Worm (Caenorhabditis elegans) whole organism, L3 larva: ENCODE data around the gene nlp-55.

Source experiments
- R02D3.7 ChIP-seq: fragments of 150-350 bp; optimal IDR thresholded peaks from 2 replicates; lab custom pipeline; 2014; ENCODE audit warnings: missing biosample characterization, missing genetic modification characterization
- ZK546.5 ChIP-seq: sonication (generic microtip); optimal IDR thresholded peaks from 2 replicates; lab custom pipeline; 2017; ENCODE audit warnings: missing biosample characterization, missing genetic modification characterization
- aly-2 ChIP-seq: fragments of 150-350 bp; optimal IDR thresholded peaks from 2 replicates; lab custom pipeline; 2014; ENCODE audit warnings: missing biosample characterization, missing genetic modification characterization
- ama-1 ChIP-seq: fragments of 150-350 bp; optimal IDR thresholded peaks from 2 replicates; lab custom pipeline; 2018
- ceh-16 ChIP-seq: sonication (generic microtip); optimal IDR thresholded peaks from 2 replicates; lab custom pipeline; 2017; ENCODE audit warnings: missing biosample characterization, missing genetic modification characterization
- ceh-28 ChIP-seq: fragments of 150-350 bp; optimal IDR thresholded peaks from 2 replicates; lab custom pipeline; 2014; ENCODE audit warnings: missing biosample characterization, missing genetic modification reagents, missing genetic modification characterization
- ceh-9 ChIP-seq: sonication (generic microtip); optimal IDR thresholded peaks from 2 replicates; lab custom pipeline; 2018; ENCODE audit warnings: missing biosample characterization, missing genetic modification characterization
- daf-12 ChIP-seq: fragments of 150-350 bp; optimal IDR thresholded peaks from 2 replicates; lab custom pipeline; 2014; ENCODE audit warnings: missing biosample characterization, missing genetic modification reagents, missing genetic modification characterization
- egl-27 ChIP-seq: sonication (generic microtip); optimal IDR thresholded peaks from 4 replicates; lab custom pipeline; 2017; ENCODE audit warnings: missing biosample characterization, missing genetic modification reagents, missing genetic modification characterization
- elt-1 ChIP-seq: fragments of 150-350 bp; optimal IDR thresholded peaks from 2 replicates; lab custom pipeline; 2014; ENCODE audit warnings: missing biosample characterization, missing genetic modification characterization
- elt-2 ChIP-seq: sonication (generic microtip); optimal IDR thresholded peaks from 2 replicates; lab custom pipeline; 2016; ENCODE audit warnings: missing genetic modification reagents, mild to moderate bottlenecking, missing genetic modification characterization, missing compliant biosample characterization
- elt-3 ChIP-seq, 3 experiments: fragments of 150-350 bp in 1 of 3; sonication (generic microtip) in 2 of 3; optimal IDR thresholded peaks; 2 replicates in 2 of 3; 4 replicates in 1 of 3; lab custom pipeline; 2014 to 2017; ENCODE audit warnings: missing biosample characterization in 3 of 3, missing genetic modification characterization in 3 of 3
- fkh-2 ChIP-seq: fragments of 150-350 bp; optimal IDR thresholded peaks from 2 replicates; lab custom pipeline; 2014; ENCODE audit warnings: missing biosample characterization, missing genetic modification reagents, missing genetic modification characterization
- hmg-11 ChIP-seq: sonication (generic microtip); optimal IDR thresholded peaks from 2 replicates; lab custom pipeline; 2016; ENCODE audit warnings: missing genetic modification characterization, missing compliant biosample characterization
- jun-1 ChIP-seq: fragments of 150-350 bp; optimal IDR thresholded peaks from 2 replicates; lab custom pipeline; 2014; ENCODE audit warnings: missing biosample characterization, missing genetic modification reagents, missing genetic modification characterization
- lin-15B ChIP-seq: fragments of 150-350 bp; optimal IDR thresholded peaks from 2 replicates; lab custom pipeline; 2014; ENCODE audit warnings: missing biosample characterization, missing genetic modification characterization
- lin-39 ChIP-seq: fragments of 150-350 bp; optimal IDR thresholded peaks from 2 replicates; lab custom pipeline; 2018; ENCODE audit warnings: missing biosample characterization, missing genetic modification reagents, missing genetic modification characterization
- mml-1 ChIP-seq: fragments of 150-350 bp; sonication (generic microtip); optimal IDR thresholded peaks from 3 replicates; lab custom pipeline; 2014; ENCODE audit warnings: missing biosample characterization, missing genetic modification characterization
- nfya-1 ChIP-seq: sonication (generic microtip); optimal IDR thresholded peaks from 2 replicates; lab custom pipeline; 2017; ENCODE audit warnings: missing genetic modification characterization, mild to moderate bottlenecking, missing compliant biosample characterization, antibody characterized with exemption, moderate library complexity; ENCODE audit not compliant: insufficient read depth
- nhr-11 ChIP-seq: fragments of 150-350 bp; optimal IDR thresholded peaks from 2 replicates; lab custom pipeline; 2014; ENCODE audit warnings: missing biosample characterization, missing genetic modification characterization
- nhr-12 ChIP-seq: fragments of 150-350 bp; optimal IDR thresholded peaks from 2 replicates; lab custom pipeline; 2014; ENCODE audit warnings: missing biosample characterization, missing genetic modification characterization
- nhr-23 ChIP-seq: fragments of 150-350 bp; optimal IDR thresholded peaks from 2 replicates; lab custom pipeline; 2014; ENCODE audit warnings: missing biosample characterization, missing genetic modification reagents, missing genetic modification characterization
- nhr-237 ChIP-seq: fragments of 150-350 bp; optimal IDR thresholded peaks from 2 replicates; lab custom pipeline; 2014; ENCODE audit warnings: missing biosample characterization, missing genetic modification characterization
- nhr-25 ChIP-seq: sonication (generic microtip); optimal IDR thresholded peaks from 2 replicates; lab custom pipeline; 2017; ENCODE audit warnings: missing biosample characterization, missing genetic modification characterization
- nhr-43 ChIP-seq: sonication (generic microtip); optimal IDR thresholded peaks from 2 replicates; lab custom pipeline; 2016; ENCODE audit warnings: mild to moderate bottlenecking, missing genetic modification characterization, missing compliant biosample characterization; ENCODE audit not compliant: poor library complexity, severe bottlenecking
- nhr-67 ChIP-seq: fragments of 150-350 bp; optimal IDR thresholded peaks from 2 replicates; lab custom pipeline; 2014; ENCODE audit warnings: missing biosample characterization, missing genetic modification characterization
- nhr-76 ChIP-seq: fragments of 150-350 bp; sonication (generic microtip); optimal IDR thresholded peaks from 5 replicates; lab custom pipeline; 2014; ENCODE audit warnings: missing biosample characterization, missing genetic modification characterization
- nhr-77 ChIP-seq: fragments of 150-350 bp; optimal IDR thresholded peaks from 2 replicates; lab custom pipeline; 2014; ENCODE audit warnings: missing biosample characterization, missing genetic modification characterization
- pha-4 ChIP-seq: fragments of 150-350 bp; optimal IDR thresholded peaks from 2 replicates; lab custom pipeline; 2014; ENCODE audit warnings: missing biosample characterization, missing genetic modification reagents, missing genetic modification characterization
- pqm-1 ChIP-seq: fragments of 150-350 bp; optimal IDR thresholded peaks from 2 replicates; lab custom pipeline; 2017; ENCODE audit warnings: missing biosample characterization, missing genetic modification characterization, inconsistent platforms
- sea-2 ChIP-seq: fragments of 150-350 bp; sonication (generic microtip); optimal IDR thresholded peaks from 4 replicates; lab custom pipeline; 2014; ENCODE audit warnings: missing biosample characterization, missing genetic modification reagents, missing genetic modification characterization
- skn-1 ChIP-seq: fragments of 150-350 bp; optimal IDR thresholded peaks from 2 replicates; lab custom pipeline; 2014; ENCODE audit warnings: missing biosample characterization, missing genetic modification characterization
- snpc-4 ChIP-seq: fragments of 150-350 bp; optimal IDR thresholded peaks from 2 replicates; lab custom pipeline; 2014; ENCODE audit warnings: missing biosample characterization, missing genetic modification characterization
- unc-39 ChIP-seq: sonication (generic microtip); optimal IDR thresholded peaks from 4 replicates; lab custom pipeline; 2017; ENCODE audit warnings: missing biosample characterization, missing genetic modification characterization
- unc-62 ChIP-seq: fragments of 150-350 bp; sonication (generic microtip); optimal IDR thresholded peaks from 4 replicates; lab custom pipeline; 2014; ENCODE audit warnings: missing biosample characterization, missing genetic modification reagents, missing genetic modification characterization
- zag-1 ChIP-seq: fragments of 150-350 bp; optimal IDR thresholded peaks from 2 replicates; lab custom pipeline; 2014; ENCODE audit warnings: missing biosample characterization, missing genetic modification characterization

Gene nlp-55

DNA sequence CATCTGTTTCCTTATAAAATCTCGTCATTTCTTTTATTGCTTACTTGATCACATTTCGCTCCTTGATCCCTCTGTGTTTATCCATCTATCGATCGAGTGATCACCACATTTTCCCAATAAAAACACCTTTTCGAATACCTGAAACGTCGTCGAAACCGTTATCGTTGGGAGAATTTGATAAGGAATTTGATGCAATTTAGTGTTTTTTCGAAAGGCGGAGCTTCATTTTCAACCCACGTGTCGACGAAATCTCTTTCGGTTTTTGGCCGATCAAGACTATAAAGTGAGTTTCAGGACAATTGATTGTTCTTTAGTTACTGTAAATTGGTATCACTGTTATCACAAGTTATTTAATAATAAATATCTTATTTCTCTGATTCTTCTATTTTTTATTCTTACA is 30.6 kb downstream of the nlp-55 start, which contains the start of gene srdh-1:
srdh-1 (plus strand) TSS at position 43 of the 400 bp plus-strand sequence.
- peak; percentile 13 for TF ChIP-seq nhr-43 (tag; lab: Kevin White, UChicago)
- TF ChIP-seq snpc-4 (tag; lab: Kevin White, UChicago), result no peak
- TF ChIP-seq hmg-11 (tag; lab: Kevin White, UChicago), result no peak

DNA sequence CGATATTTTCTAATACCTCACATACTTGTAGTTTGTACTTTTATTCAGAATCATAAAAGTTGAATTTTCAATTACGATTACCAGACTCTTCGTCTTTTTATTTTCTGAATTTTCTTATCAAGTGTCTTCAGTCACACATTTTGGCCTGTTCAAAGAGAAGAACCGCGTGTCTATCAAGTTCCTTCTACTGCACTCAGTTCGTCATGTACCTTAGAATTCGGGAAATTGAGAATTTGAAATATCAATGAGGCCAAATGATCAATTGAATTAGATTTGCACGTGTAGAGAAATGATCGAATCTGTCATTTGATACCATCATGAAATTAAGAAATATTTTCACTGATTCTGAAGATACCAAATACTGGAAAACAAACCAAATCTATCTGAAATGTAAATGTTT is 31.6 kb downstream of the nlp-55 start:
- peak; percentile 51 for TF ChIP-seq nhr-23 (tag; lab: Kevin White, UChicago)
- TF ChIP-seq nhr-25 (tag; lab: Kevin White, UChicago), result peak; percentile 16
- peak; percentile 27 for TF ChIP-seq nhr-43 (tag; lab: Kevin White, UChicago)
- no peak for TF ChIP-seq ceh-28 (tag; lab: Kevin White, UChicago)
- TF ChIP-seq, all 47 proteins: peak for 3

DNA sequence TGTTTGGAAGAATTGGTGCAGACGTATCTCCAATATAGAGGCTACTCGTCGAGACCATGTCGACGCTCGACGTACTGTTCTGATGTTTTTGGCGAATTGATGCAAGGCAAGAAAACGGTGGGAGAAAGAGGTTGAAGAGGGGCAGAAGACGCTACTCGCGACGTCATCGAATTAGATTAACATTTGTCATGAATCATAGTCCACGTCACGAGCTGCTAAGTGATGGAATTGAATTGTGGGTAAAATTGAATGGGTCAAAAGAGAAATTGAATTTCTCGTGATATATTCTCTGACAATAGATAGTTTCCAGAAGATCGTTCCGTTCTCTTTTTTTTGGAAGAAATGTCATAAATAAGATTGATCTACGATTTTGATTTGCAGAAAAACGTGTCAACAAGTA is 35.5 kb downstream of the nlp-55 start:
- TF ChIP-seq mml-1 (no peak), nhr-25 (tag; lab: Kevin White, UChicago) (peak; percentile 26), nhr-23 (tag; lab: Kevin White, UChicago) (peak; percentile 33), elt-1 (tag; lab: Kevin White, UChicago) (no peak), nhr-76 (no peak), skn-1 (tag; lab: Kevin White, UChicago) (no peak), ceh-16 (no peak)

DNA sequence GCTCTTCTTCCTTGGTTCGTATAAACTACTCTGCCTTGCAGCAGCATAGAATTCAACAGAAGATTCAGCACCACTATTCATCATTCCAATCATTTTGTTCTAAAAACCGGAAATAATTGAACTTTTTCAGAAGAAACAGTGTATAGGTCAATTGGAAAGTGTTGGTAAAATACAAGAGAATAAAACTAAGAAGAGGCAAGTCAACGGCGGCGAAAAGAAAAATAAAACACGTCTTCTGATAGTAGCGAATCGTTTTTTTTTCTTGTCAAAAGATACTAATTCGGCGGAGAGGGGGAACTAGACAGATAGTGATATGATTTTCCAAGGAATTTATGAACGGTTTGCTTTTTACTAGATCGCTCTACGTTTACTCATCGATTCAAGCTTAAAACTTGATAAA is 36.2 kb downstream of the nlp-55 start, which contains the start of gene F35C11.6:
F35C11.6 (minus strand) TSS at position 101 of the 400 bp plus-strand sequence.
- TF ChIP-seq elt-2 (tag; lab: Kevin White, UChicago) (no peak), daf-12 (tag; lab: Kevin White, UChicago) (no peak), mml-1 (no peak), unc-39 (tag; lab: Kevin White, UChicago) (no peak), ceh-28 (tag; lab: Kevin White, UChicago) (no peak), unc-62 (GFP tag; lab: Kevin White, UChicago) (no peak), ceh-9 (no peak), pqm-1 (tag; lab: Kevin White, UChicago) (no peak), nhr-11 (no peak)

DNA sequence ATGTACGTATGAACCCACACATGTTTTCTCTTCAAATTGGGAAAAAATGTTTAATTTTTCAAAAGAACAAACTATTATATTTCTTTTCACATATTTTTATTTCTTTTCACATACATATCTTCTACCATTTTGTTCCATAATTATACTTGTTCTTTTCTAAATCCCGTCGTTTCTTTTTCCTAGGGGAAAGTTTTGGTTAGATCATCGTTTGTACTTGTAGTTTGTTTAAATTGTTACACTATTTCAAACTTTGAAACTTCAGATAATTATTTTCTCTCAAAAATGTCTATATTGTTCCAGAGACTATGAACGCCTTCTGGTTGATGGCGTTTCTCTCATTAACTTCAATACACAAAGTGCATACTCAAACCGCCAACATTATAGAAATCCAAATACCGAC is 39.2 kb downstream of the nlp-55 start, which contains the start of gene F35C11.7:
F35C11.7 (plus strand) TSS at position 301 of the 400 bp plus-strand sequence.
- TF ChIP-seq sea-2 (GFP tag; lab: Kevin White, UChicago) (no peak), lin-39 (no peak), lin-15B (no peak)

DNA sequence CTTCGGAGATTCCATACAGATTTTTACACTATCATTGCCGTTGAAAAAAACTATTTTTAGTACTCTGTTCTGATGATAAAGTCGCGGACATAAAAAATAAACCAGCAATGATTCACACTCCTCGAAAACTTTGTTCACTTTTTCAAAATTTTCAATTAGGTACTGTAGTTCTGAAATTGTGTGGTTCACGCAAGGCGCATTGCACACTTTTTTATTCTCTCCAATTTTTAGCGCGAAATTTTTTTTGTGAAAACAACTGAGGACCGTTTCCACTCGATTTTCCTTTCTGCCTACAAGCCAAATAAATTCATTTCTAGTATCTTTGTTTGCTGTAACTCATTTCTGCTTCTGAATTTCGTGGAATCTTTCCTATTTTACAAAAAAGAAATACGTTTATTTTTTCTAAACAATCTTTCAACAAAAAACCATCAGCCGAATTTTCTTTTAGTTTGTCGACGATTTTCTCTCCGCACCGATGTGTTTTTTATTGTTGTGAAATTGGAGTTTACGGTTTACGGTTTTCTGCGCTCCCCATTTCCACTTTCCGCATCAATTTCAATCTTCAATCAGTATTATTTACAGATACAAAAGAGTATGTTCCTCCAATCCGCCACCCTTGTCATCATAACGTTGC is 41.9 kb downstream of the nlp-55 start, which contains the start of gene F35C11.5:
F35C11.5 (plus strand) TSS at position 584 of the 634 bp plus-strand sequence.
- TF ChIP-seq fkh-2 (tag; lab: Kevin White, UChicago), result no peak

DNA sequence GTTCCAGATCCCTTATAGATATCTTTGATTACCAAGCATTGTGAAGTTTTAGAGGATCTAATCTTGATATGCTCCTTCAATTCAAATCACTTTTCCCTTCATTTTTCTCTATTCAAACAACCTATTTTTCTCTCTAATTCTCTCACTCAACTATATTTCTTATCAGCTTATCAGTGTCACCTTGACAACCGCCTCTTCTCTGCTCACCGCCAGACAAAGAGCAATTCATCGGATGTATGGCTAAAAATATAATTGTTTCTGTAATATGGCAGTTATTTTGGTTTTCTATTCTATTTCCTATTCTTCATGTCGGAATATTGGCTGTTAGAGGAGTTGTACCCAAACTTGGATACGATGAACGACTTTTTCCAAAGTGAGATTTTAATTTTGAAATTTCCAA is 45.5 kb downstream of the nlp-55 start:
- no peak for TF ChIP-seq ama-1
- TF ChIP-seq aly-2 (tag; lab: Kevin White, UChicago), result no peak
- no peak for TF ChIP-seq daf-12 (tag; lab: Kevin White, UChicago)
- peak; percentile 53 for TF ChIP-seq elt-2 (tag; lab: Kevin White, UChicago)
- TF ChIP-seq nhr-76, result no peak

DNA sequence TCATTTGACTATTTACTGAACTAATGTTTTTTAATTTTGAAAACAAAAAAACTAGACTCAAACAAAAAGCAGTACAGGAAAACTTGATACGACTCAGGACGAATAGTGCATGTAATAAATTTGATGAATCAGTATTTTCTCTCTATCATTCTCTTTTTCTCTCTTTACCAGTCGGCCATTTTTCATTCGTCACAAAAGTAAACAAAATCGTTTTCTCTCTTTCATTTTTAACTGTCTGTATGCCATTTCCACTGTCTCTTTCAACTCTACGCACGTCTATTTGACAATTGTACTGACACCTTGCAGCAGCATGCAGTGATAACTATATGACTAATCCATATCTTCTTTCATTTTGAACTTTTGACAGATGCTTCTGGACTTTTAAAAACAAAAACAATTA is 46.5 kb downstream of the nlp-55 start, which contains the start of the genes F35C11.2 and F35C11.4:
F35C11.2 (minus strand) TSS at position 90 of the 400 bp plus-strand sequence.
F35C11.4 (plus strand) TSS at position 260 of the 400 bp plus-strand sequence.
- TF ChIP-seq elt-2 (tag; lab: Kevin White, UChicago) (peak; percentile 75), nhr-76 (no peak), egl-27 (tag; lab: Kevin White, UChicago) (no peak), nfya-1 (no peak), nhr-43 (tag; lab: Kevin White, UChicago) (no peak), pha-4 (tag; lab: Kevin White, UChicago) (peak; percentile 85), lin-15B (no peak), ZK546.5 (no peak), elt-1 (tag; lab: Kevin White, UChicago) (no peak), nhr-67 (tag; lab: Kevin White, UChicago) (no peak), ceh-9 (no peak), unc-62 (GFP tag; lab: Kevin White, UChicago) (no peak), nhr-237 (tag; lab: Kevin White, UChicago) (no peak), unc-39 (tag; lab: Kevin White, UChicago) (no peak), nhr-12 (no peak), elt-3 (tag; optimal IDR thresholded peaks at IDR 0.05; lab: Kevin White, UChicago) (no peak), ceh-28 (tag; lab: Kevin White, UChicago) (no peak), R02D3.7 (tag; lab: Kevin White, UChicago) (no peak), ama-1 (no peak), daf-12 (tag; lab: Kevin White, UChicago) (no peak), nhr-77 (tag; lab: Kevin White, UChicago) (no peak), zag-1 (tag; lab: Kevin White, UChicago) (no peak), jun-1 (tag; lab: Kevin White, UChicago) (peak; percentile 5), mml-1 (no peak), aly-2 (tag; lab: Kevin White, UChicago) (no peak)
